Worm (Caenorhabditis elegans): ENCODE measurements around the gene elc-1.
A peak's percentile ranks its signal among the peaks of the same experiment; 100 is the strongest.
"Not testable (repeated sequence)": the region's sequence is repeated elsewhere in the genome, so short reads cannot be mapped to it uniquely, and the experiment has no call there.

Gene elc-1

DNA sequence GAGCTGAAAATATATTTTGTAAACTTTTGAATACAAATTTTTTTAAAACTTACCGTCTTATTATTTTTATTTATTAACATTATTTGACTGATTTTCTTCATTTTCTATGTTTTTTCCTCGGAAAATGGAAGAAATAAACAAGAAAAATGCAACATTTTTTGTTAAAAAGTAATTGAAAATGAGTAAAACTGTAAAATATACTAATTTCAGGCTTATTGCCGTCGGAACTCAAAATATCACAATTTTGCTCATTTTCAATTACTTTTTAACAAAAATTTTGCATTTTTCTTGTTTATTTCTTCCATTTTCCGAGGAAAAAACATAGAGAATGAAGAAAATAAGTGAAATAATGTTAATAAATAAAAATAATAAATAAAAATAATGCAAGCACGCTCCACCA lies 41.5 kb downstream of the elc-1 start, which contains the start of gene Y82E9BR.10:
TSS of gene Y82E9BR.10 (minus strand) at position 101 of the 400 bp plus-strand sequence.
- TF ChIP-seq snpc-1.1 (tag; optimal IDR thresholded peaks at IDR 0.05; ENCODE audit: insufficient read depth); ztf-6 (GFP tag; IDR thresholded peaks at IDR 0.05); ztf-26 (tag; optimal IDR thresholded peaks at IDR 0.05): not testable (repeated sequence)

DNA sequence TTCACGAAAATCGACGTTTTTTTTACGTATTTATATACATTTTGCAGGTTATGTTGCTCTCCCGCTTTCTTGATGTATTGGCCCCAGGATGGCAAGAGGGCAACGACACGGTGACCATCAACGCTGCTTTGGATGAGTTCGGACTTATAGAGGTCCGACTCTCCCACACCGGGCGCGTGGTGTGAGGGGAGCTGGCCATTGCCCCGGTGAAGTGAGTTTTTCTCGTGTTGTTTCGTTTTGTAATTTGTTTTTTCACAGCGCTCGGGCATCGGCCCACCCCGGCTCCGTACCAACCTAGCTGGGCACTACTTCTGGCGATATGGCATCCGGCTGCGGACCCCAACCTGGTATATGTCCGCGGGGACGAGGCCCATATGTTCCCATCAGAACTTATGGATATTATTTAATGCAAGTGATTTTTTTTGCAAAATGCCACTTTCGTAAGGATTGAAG lies 42.6 kb downstream of the elc-1 start, which contains the start of gene Y82E9BR.20:
TSS of gene Y82E9BR.20 (plus strand) at position 51 of the 453 bp plus-strand sequence.
- TF ChIP-seq zfh-2 (GFP tag; conservative IDR thresholded peaks at IDR 0.05), result peak; percentile 67
- TF ChIP-seq mcd-1 (GFP tag; IDR thresholded peaks at IDR 0.05), result no peak
- no peak for TF ChIP-seq nfya-1 (tag; optimal IDR thresholded peaks at IDR 0.05; ENCODE audit: borderline replicate concordance, insufficient read depth)

DNA sequence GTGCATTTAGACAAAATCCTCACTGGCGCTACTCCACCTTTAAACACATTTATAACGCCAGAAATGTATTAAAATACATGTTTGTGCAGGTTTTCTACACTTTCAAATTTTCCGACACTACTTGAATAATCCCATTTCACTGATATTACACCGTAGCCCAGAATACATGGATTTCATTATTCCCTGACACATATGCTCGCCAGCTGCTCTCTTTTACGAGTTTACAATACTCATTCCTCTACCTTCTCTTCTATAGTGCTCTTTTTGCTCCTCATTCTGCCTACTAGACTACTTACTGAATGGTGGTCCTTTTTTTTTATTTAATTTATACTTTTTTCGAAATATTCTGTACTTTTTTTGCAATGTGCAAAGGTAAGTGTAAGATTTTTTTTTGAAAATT lies 44.4 kb downstream of the elc-1 start:
- TF ChIP-seq hsf-1 (GFP tag; IDR thresholded peaks at IDR 0.05) (no peak), ccch-3 (GFP tag; optimal IDR thresholded peaks at IDR 0.05) (no peak), nhr-90 (tag; optimal IDR thresholded peaks at IDR 0.05) (no peak), D2030.7 (GFP tag; IDR thresholded peaks at IDR 0.05) (no peak), F39B2.1 (GFP tag; IDR thresholded peaks at IDR 0.05) (no peak), lin-35 (GFP tag; optimal IDR thresholded peaks at IDR 0.05) (no peak), T26A5.8 (tag; optimal IDR thresholded peaks at IDR 0.05) (no peak), hlh-12 (tag; optimal IDR thresholded peaks at IDR 0.05) (no peak), repo-1 (tag; optimal IDR thresholded peaks at IDR 0.05) (no peak), egrh-3 (GFP tag; IDR thresholded peaks at IDR 0.05) (no peak), lin-54 (GFP tag; optimal IDR thresholded peaks at IDR 0.05) (no peak)
